Worm (Caenorhabditis elegans) whole organism, young adult: ENCODE measurements around the gene B0416.11.
A peak's percentile ranks its signal among the peaks of the same experiment; 100 is the strongest.

Source experiments
- F22D6.2 ChIP-seq: sonication (generic microtip); optimal IDR thresholded peaks from 2 replicates; lab custom pipeline; 2016; ENCODE audit warnings: mild to moderate bottlenecking, missing genetic modification characterization, missing compliant biosample characterization
- F49E8.2 ChIP-seq: sonication (generic microtip); optimal IDR thresholded peaks from 3 replicates; lab custom pipeline; 2017; ENCODE audit warnings: missing genetic modification characterization, mild to moderate bottlenecking, missing compliant biosample characterization, antibody characterized with exemption, moderate library complexity; ENCODE audit not compliant: insufficient read depth
- F55B11.4 ChIP-seq: sonication (generic microtip); optimal IDR thresholded peaks from 2 replicates; lab custom pipeline; 2016; ENCODE audit warnings: missing compliant biosample characterization, missing genetic modification characterization, borderline replicate concordance; ENCODE audit not compliant: insufficient read depth
- F57A8.1 ChIP-seq: fragments of 200-800 bp; sonication (Bioruptor generic); optimal IDR thresholded peaks from 2 replicates; lab custom pipeline; 2018; ENCODE audit warnings: mild to moderate bottlenecking, missing genetic modification characterization, moderate library complexity, missing compliant biosample characterization
- F57C9.4 ChIP-seq: sonication (generic microtip); optimal IDR thresholded peaks from 2 replicates; lab custom pipeline; 2017; ENCODE audit warnings: mild to moderate bottlenecking, missing genetic modification characterization, missing compliant biosample characterization
- K11D2.4 ChIP-seq: fragments of 200-800 bp; sonication (Bioruptor generic); IDR thresholded peaks from 2 replicates; pipeline ENCODE4 v1.3.6; 2022; ENCODE audit warnings: missing genetic modification reagents, missing genetic modification characterization, missing compliant biosample characterization
- Y53F4B.3 ChIP-seq: fragments of 200-800 bp; sonication (Bioruptor generic); IDR thresholded peaks from 2 replicates; pipeline ENCODE4 v1.3.6; 2022; ENCODE audit warnings: missing genetic modification reagents, missing genetic modification characterization, missing compliant biosample characterization
- Y53G8AR.9 ChIP-seq: fragments of 200-800 bp; sonication (Bioruptor generic); conservative IDR thresholded peaks from 2 replicates; pipeline ENCODE4 v1.3.6; 2022; ENCODE audit warnings: missing genetic modification reagents, missing genetic modification characterization, missing compliant biosample characterization
- Y95B8A.8 ChIP-seq: fragments of 200-800 bp; sonication (Bioruptor generic); IDR thresholded peaks from 2 replicates; pipeline ENCODE4 v1.3.6; 2022; ENCODE audit warnings: missing genetic modification reagents, missing genetic modification characterization, missing compliant biosample characterization
- ZK185.1 ChIP-seq: sonication (generic microtip); optimal IDR thresholded peaks from 2 replicates; lab custom pipeline; 2016; ENCODE audit warnings: mild to moderate bottlenecking, missing genetic modification characterization, missing compliant biosample characterization; ENCODE audit not compliant: poor library complexity, severe bottlenecking
- aptf-2 ChIP-seq: fragments of 200-800 bp; sonication (Bioruptor generic); conservative IDR thresholded peaks from 2 replicates; pipeline ENCODE4 v1.3.6; 2022; ENCODE audit warnings: missing genetic modification reagents, missing genetic modification characterization, missing compliant biosample characterization
- atf-7 ChIP-seq: sonication (generic microtip); optimal IDR thresholded peaks from 2 replicates; lab custom pipeline; 2017; ENCODE audit warnings: mild to moderate bottlenecking, missing genetic modification characterization, missing compliant biosample characterization
- attf-3 ChIP-seq: fragments of 200-800 bp; sonication (Bioruptor generic); conservative IDR thresholded peaks from 2 replicates; pipeline ENCODE4 v1.3.6; 2022; ENCODE audit warnings: missing genetic modification reagents, missing genetic modification characterization, missing compliant biosample characterization
- cebp-1 ChIP-seq, 2 experiments: fragments of 200-800 bp in 1 of 2; sonication (Bioruptor generic) in 1 of 2; sonication (generic microtip) in 1 of 2; IDR thresholded peaks in 1 of 2; optimal IDR thresholded peaks in 1 of 2; 2 replicates each; pipeline versions ENCODE4 v1.3.6 to Lab custom; 2017 to 2022; ENCODE audit warnings: missing compliant biosample characterization in 2 of 2, missing genetic modification characterization in 2 of 2, mild to moderate bottlenecking in 1 of 2, missing genetic modification reagents in 1 of 2, moderate library complexity in 1 of 2
- ceh-91 ChIP-seq: fragments of 200-800 bp; sonication (Bioruptor generic); IDR thresholded peaks from 2 replicates; pipeline ENCODE4 v1.3.6; 2022; ENCODE audit warnings: missing genetic modification reagents, missing genetic modification characterization, missing compliant biosample characterization
- efl-1 ChIP-seq: fragments of 150-350 bp; optimal IDR thresholded peaks from 2 replicates; lab custom pipeline; 2014; ENCODE audit warnings: missing biosample characterization, missing genetic modification reagents, missing genetic modification characterization
- hlh-26 ChIP-seq: fragments of 200-800 bp; sonication (Bioruptor generic); conservative IDR thresholded peaks from 2 replicates; pipeline ENCODE4 v1.3.6; 2022; ENCODE audit warnings: missing genetic modification reagents, missing genetic modification characterization, missing compliant biosample characterization
- hmg-20 ChIP-seq: fragments of 200-800 bp; sonication (Bioruptor generic); IDR thresholded peaks from 2 replicates; pipeline ENCODE4 v1.3.6; 2022; ENCODE audit warnings: missing genetic modification reagents, missing genetic modification characterization, missing compliant biosample characterization
- hrde-1 ChIP-seq: sonication (generic microtip); optimal IDR thresholded peaks from 2 replicates; lab custom pipeline; 2016; ENCODE audit warnings: missing genetic modification characterization, mild to moderate bottlenecking, missing compliant biosample characterization, moderate library complexity, missing genotype, missing genetic modification reagents, borderline replicate concordance
- hsf-1 ChIP-seq: fragments of 200-800 bp; sonication (Bioruptor generic); IDR thresholded peaks from 2 replicates; pipeline ENCODE4 v1.3.6; 2022; ENCODE audit warnings: missing genetic modification reagents, missing genetic modification characterization, missing compliant biosample characterization
- let-526 ChIP-seq: fragments of 200-800 bp; sonication (Bioruptor generic); IDR thresholded peaks from 2 replicates; pipeline ENCODE4 v1.3.6; 2022; ENCODE audit warnings: missing genetic modification reagents, missing genetic modification characterization, missing compliant biosample characterization
- lin-40 ChIP-seq: sonication (generic microtip); optimal IDR thresholded peaks from 2 replicates; lab custom pipeline; 2016; ENCODE audit warnings: missing genetic modification characterization, mild to moderate bottlenecking, missing compliant biosample characterization, missing genotype, missing genetic modification reagents
- lir-1 ChIP-seq: fragments of 200-800 bp; sonication (Bioruptor generic); conservative IDR thresholded peaks from 2 replicates; pipeline ENCODE4 v1.3.6; 2022; ENCODE audit warnings: missing genetic modification reagents, missing genetic modification characterization, missing compliant biosample characterization
- lsl-1 ChIP-seq: fragments of 200-800 bp; sonication (Bioruptor generic); optimal IDR thresholded peaks from 2 replicates; lab custom pipeline; 2018; ENCODE audit warnings: mild to moderate bottlenecking, missing genetic modification characterization, moderate library complexity, missing compliant biosample characterization
- lsy-27 ChIP-seq: sonication (generic microtip); optimal IDR thresholded peaks from 2 replicates; lab custom pipeline; 2017; ENCODE audit warnings: missing genetic modification characterization, mild to moderate bottlenecking, missing compliant biosample characterization, antibody characterized with exemption, missing genotype, borderline replicate concordance; ENCODE audit not compliant: insufficient read depth
- madf-3 ChIP-seq: fragments of 200-800 bp; sonication (Bioruptor generic); IDR thresholded peaks from 2 replicates; pipeline ENCODE4 v1.3.6; 2022; ENCODE audit warnings: missing genetic modification reagents, missing genetic modification characterization, missing compliant biosample characterization
- mcd-1 ChIP-seq: fragments of 200-800 bp; sonication (Bioruptor generic); IDR thresholded peaks from 2 replicates; pipeline ENCODE4 v1.3.6; 2022; ENCODE audit warnings: missing genetic modification reagents, missing genetic modification characterization, missing compliant biosample characterization
- mel-28 ChIP-seq: sonication (generic microtip); optimal IDR thresholded peaks from 2 replicates; lab custom pipeline; 2016; ENCODE audit warnings: borderline replicate concordance, mild to moderate bottlenecking, missing genetic modification characterization, missing compliant biosample characterization
- mes-4 ChIP-seq: sonication (generic microtip); optimal IDR thresholded peaks from 2 replicates; lab custom pipeline; 2016; ENCODE audit warnings: missing genotype, missing genetic modification characterization, missing compliant biosample characterization
- nhr-179 ChIP-seq: sonication (generic microtip); optimal IDR thresholded peaks from 2 replicates; lab custom pipeline; 2016; ENCODE audit warnings: mild to moderate bottlenecking, missing genetic modification characterization, missing compliant biosample characterization
- nhr-80 ChIP-seq: sonication (generic microtip); optimal IDR thresholded peaks from 2 replicates; lab custom pipeline; 2016; ENCODE audit warnings: missing genetic modification characterization, missing compliant biosample characterization
- pbrm-1 ChIP-seq: fragments of 200-800 bp; sonication (Bioruptor generic); IDR thresholded peaks from 2 replicates; pipeline ENCODE4 v1.3.6; 2022; ENCODE audit warnings: missing genetic modification reagents, missing genetic modification characterization, missing compliant biosample characterization
- rcor-1 ChIP-seq: fragments of 200-800 bp; sonication (Bioruptor generic); IDR thresholded peaks from 2 replicates; pipeline ENCODE4 v1.3.6; 2022; ENCODE audit warnings: missing genetic modification reagents, missing genetic modification characterization, missing compliant biosample characterization
- rec-8 ChIP-seq, 2 experiments: sonication (generic microtip); optimal IDR thresholded peaks; 2 replicates each; lab custom pipeline; 2016; ENCODE audit warnings: mild to moderate bottlenecking in 2 of 2, missing genetic modification characterization in 2 of 2, missing genetic modification reagents in 2 of 2, missing genotype in 2 of 2, missing biosample characterization in 1 of 2, missing compliant biosample characterization in 1 of 2, moderate library complexity in 1 of 2
- rpc-1 ChIP-seq, 2 experiments: fragments of 150-350 bp in 1 of 2; sonication (generic microtip) in 1 of 2; optimal IDR thresholded peaks; 2 replicates each; lab custom pipeline; 2014 to 2018; ENCODE audit warnings: missing biosample characterization in 1 of 2, missing genetic modification characterization in 1 of 2, missing genetic modification reagents in 1 of 2, missing genotype in 1 of 2
- sdz-38 ChIP-seq: sonication (generic microtip); optimal IDR thresholded peaks from 2 replicates; lab custom pipeline; 2016; ENCODE audit warnings: missing genotype, missing genetic modification characterization, missing compliant biosample characterization
- snpc-1.3 ChIP-seq: sonication (generic microtip); optimal IDR thresholded peaks from 2 replicates; lab custom pipeline; 2017; ENCODE audit warnings: missing genetic modification characterization, mild to moderate bottlenecking, missing compliant biosample characterization, antibody characterized with exemption, moderate library complexity, missing genotype, missing genetic modification reagents; ENCODE audit not compliant: insufficient read depth
- snpc-3.4 ChIP-seq: sonication (generic microtip); optimal IDR thresholded peaks from 2 replicates; lab custom pipeline; 2017; ENCODE audit warnings: missing genetic modification characterization, mild to moderate bottlenecking, missing compliant biosample characterization, antibody characterized with exemption, moderate library complexity, missing genotype, missing genetic modification reagents
- snpc-4 ChIP-seq, 5 experiments: fragments of 150-350 bp in 1 of 5; sonication (generic microtip) in 4 of 5; optimal IDR thresholded peaks; 2 replicates each; lab custom pipeline; 2014 to 2018; ENCODE audit warnings: missing genetic modification characterization in 5 of 5, missing biosample characterization in 3 of 5, antibody characterized with exemption in 2 of 5, mild to moderate bottlenecking in 2 of 5, missing compliant biosample characterization in 2 of 5, missing genotype in 2 of 5, moderate library complexity in 2 of 5, missing genetic modification reagents in 1 of 5
- tbp1 ChIP-seq: fragments of 200-800 bp; sonication (Bioruptor generic); optimal IDR thresholded peaks from 2 replicates; lab custom pipeline; 2018; ENCODE audit warnings: mild to moderate bottlenecking, missing genetic modification characterization, missing compliant biosample characterization
- xnd-1 ChIP-seq: sonication (generic microtip); optimal IDR thresholded peaks from 2 replicates; lab custom pipeline; 2016; ENCODE audit warnings: missing genotype, missing genetic modification reagents, missing genetic modification characterization, missing compliant biosample characterization
- ztf-28 ChIP-seq: fragments of 200-800 bp; sonication (Bioruptor generic); IDR thresholded peaks from 2 replicates; pipeline ENCODE4 v1.3.6; 2022; ENCODE audit warnings: missing genetic modification reagents, missing genetic modification characterization, missing compliant biosample characterization
- ztf-6 ChIP-seq: fragments of 200-800 bp; sonication (Bioruptor generic); IDR thresholded peaks from 2 replicates; pipeline ENCODE4 v1.3.6; 2022; ENCODE audit warnings: missing genetic modification reagents, missing genetic modification characterization, missing compliant biosample characterization

B0416.11 gene

DNA sequence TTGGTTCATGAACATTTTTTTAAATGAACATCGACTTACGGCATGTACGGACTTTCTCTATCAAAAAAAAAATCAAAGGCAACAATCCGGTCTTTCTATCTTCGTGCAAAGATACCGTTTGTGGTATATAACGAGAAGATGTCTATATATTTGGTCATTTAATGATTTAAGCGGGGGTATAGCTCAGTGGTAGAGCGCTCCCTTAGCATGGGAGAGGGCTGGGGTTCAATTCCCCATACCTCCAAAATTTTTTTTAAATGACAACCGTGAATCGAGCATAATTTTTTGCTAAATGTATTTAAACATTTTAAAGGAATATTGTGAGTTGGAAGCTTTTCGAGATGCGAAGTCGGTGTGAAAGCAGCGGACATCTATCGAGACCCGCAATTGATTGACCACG lies 44.2 kb downstream of the B0416.11 start (continued):
- TF ChIP-seq mes-4, result peak; percentile 74
- no peak for TF ChIP-seq mcd-1 (GFP tag; lab: Robert Waterston, UW)
- peak; percentile 88 for TF ChIP-seq tbp1 (GFP tag; lab: Kevin White, UChicago)
- no peak for TF ChIP-seq lin-40 (tag; lab: Kevin White, UChicago)
- no peak for TF ChIP-seq hsf-1
- no peak for TF ChIP-seq lsl-1 (GFP tag; lab: Kevin White, UChicago)
- no peak for TF ChIP-seq Y95B8A.8 (GFP tag; lab: Robert Waterston, UW)
- no peak for TF ChIP-seq madf-3 (GFP tag; lab: Robert Waterston, UW)
- TF ChIP-seq ztf-28 (GFP tag; lab: Robert Waterston, UW), result no peak
- TF ChIP-seq cebp-1 (GFP tag; IDR thresholded peaks at IDR 0.05; lab: Robert Waterston, UW), result no peak
- TF ChIP-seq cebp-1 (tag; optimal IDR thresholded peaks at IDR 0.05; lab: Kevin White, UChicago), result no peak
- TF ChIP-seq nhr-179, result peak; percentile 69
- TF ChIP-seq pbrm-1 (GFP tag; lab: Robert Waterston, UW), result 0 out of 2 replicates have a peak, but pooled peaks have one; percentile 53
- TF ChIP-seq nhr-80 (tag; lab: Kevin White, UChicago), result peak; percentile 6
- no peak for TF ChIP-seq mel-28 (tag; lab: Kevin White, UChicago)
- peak; percentile 3 for TF ChIP-seq efl-1
- TF ChIP-seq lsy-27 (tag; lab: Kevin White, UChicago), result peak; percentile 13
- no peak for TF ChIP-seq hrde-1 (tag; lab: Kevin White, UChicago)
- TF ChIP-seq hmg-20 (GFP tag; lab: Robert Waterston, UW), result 0 out of 2 replicates have a peak, but pooled peaks have one; percentile 41
- no peak for TF ChIP-seq attf-3
- TF ChIP-seq snpc-1.3 (tag; lab: Kevin White, UChicago), result peak; percentile 83
- no peak for TF ChIP-seq let-526 (GFP tag; lab: Robert Waterston, UW)
- peak; percentile 61 for TF ChIP-seq F57A8.1 (GFP tag; lab: Kevin White, UChicago)
- no peak for TF ChIP-seq Y53F4B.3 (GFP tag; lab: Robert Waterston, UW)
- TF ChIP-seq xnd-1 (tag; lab: Kevin White, UChicago), result no peak
- TF ChIP-seq ceh-91 (GFP tag; lab: Robert Waterston, UW), result no peak
- TF ChIP-seq aptf-2 (GFP tag; lab: Robert Waterston, UW), result no peak
- no peak for TF ChIP-seq F22D6.2 (tag; lab: Kevin White, UChicago)
- no peak for TF ChIP-seq hlh-26
- TF ChIP-seq Y53G8AR.9 (GFP tag; lab: Robert Waterston, UW), result no peak
- TF ChIP-seq F49E8.2 (tag; lab: Kevin White, UChicago), result no peak
- TF ChIP-seq F55B11.4 (tag; lab: Kevin White, UChicago), result no peak
- no peak for TF ChIP-seq K11D2.4 (GFP tag; lab: Robert Waterston, UW)
- TF ChIP-seq F57C9.4 (tag; lab: Kevin White, UChicago), result no peak
- no peak for TF ChIP-seq atf-7 (tag; lab: Kevin White, UChicago)
- peak; percentile 58 for TF ChIP-seq snpc-3.4 (tag; lab: Kevin White, UChicago)
- TF ChIP-seq, all 124 proteins: peak for 45

- TF ChIP-seq sdz-38 (tag; lab: Kevin White, UChicago) (no peak), madf-3 (GFP tag; lab: Robert Waterston, UW) (0 out of 2 replicates have a peak, but pooled peaks have one; percentile 39), hrde-1 (tag; lab: Kevin White, UChicago) (peak; percentile 59), lir-1 (GFP tag; lab: Robert Waterston, UW) (no peak), pbrm-1 (GFP tag; lab: Robert Waterston, UW) (peak; percentile 60; the same call in 1 of the 2 replicates), rpc-1 (optimal IDR thresholded peaks at IDR 0.05; lab: Kevin White, UChicago) (peak; percentile 90), rpc-1 (tag; optimal IDR thresholded peaks at IDR 0.05; lab: Kevin White, UChicago) (peak; percentile 97), F49E8.2 (tag; lab: Kevin White, UChicago) (peak; percentile 53), ztf-6 (GFP tag; lab: Robert Waterston, UW) (no peak), nhr-179 (peak; percentile 37), snpc-4 (GFP tag; optimal IDR thresholded peaks at IDR 0.05; lab: Kevin White, UChicago) (peak; percentile 76), snpc-4 (tag; optimal IDR thresholded peaks at IDR 0.05; lab: Kevin White, UChicago) (peak in 3 of 4 experiments; percentile 25 to 70 (median 47)), rec-8 (tag; optimal IDR thresholded peaks at IDR 0.05; lab: Kevin White, UChicago) (peak; percentile 48 to 92), rcor-1 (GFP tag; lab: Robert Waterston, UW) (peak; percentile 53), ZK185.1 (tag; lab: Kevin White, UChicago) (peak; percentile 67)
Observed at ce11 chrX:9237708-9238107, 45.2 kb downstream of the B0416.11 start.
